Fruit fly (Drosophila melanogaster) whole organism, embryonic: ENCODE measurements around the gene CG13842.

Experiments
- Asciz ChIP-seq: fragments of 200-800 bp; sonication (Bioruptor generic); optimal IDR thresholded peaks from 2 replicates; lab custom pipeline; 2017; ENCODE audit warnings: missing biosample characterization, mild to moderate bottlenecking, missing genetic modification characterization, missing genetic modification reagents
- CG10543 ChIP-seq: fragments of 200-800 bp; sonication (Bioruptor generic); optimal IDR thresholded peaks from 3 replicates; lab custom pipeline; 2017; ENCODE audit warnings: missing biosample characterization, mild to moderate bottlenecking, missing genetic modification characterization, moderate library complexity
- CG10565 ChIP-seq: fragments of 200-800 bp; sonication (Bioruptor generic); optimal IDR thresholded peaks from 3 replicates; lab custom pipeline; 2016; ENCODE audit warnings: missing biosample characterization, mild to moderate bottlenecking, missing genetic modification characterization
- CG11456 ChIP-seq: fragments of 200-800 bp; sonication (Bioruptor generic); IDR thresholded peaks from 3 replicates; pipeline ENCODE4 v1.3.6; 2022; ENCODE audit warnings: missing biosample characterization, missing genetic modification characterization
- CG14860 ChIP-seq: fragments of 200-800 bp; sonication (Bioruptor generic); IDR thresholded peaks from 3 replicates; pipeline ENCODE4 v1.3.6; 2022; ENCODE audit warnings: missing biosample characterization, missing genetic modification characterization; ENCODE audit not compliant: partially characterized antibody
- CG14965 ChIP-seq: fragments of 200-800 bp; sonication (Bioruptor generic); optimal IDR thresholded peaks from 2 replicates; lab custom pipeline; 2016; ENCODE audit warnings: missing biosample characterization, missing genetic modification characterization, borderline replicate concordance
- CG15514 ChIP-seq: fragments of 200-800 bp; sonication (Bioruptor generic); optimal IDR thresholded peaks from 3 replicates; lab custom pipeline; 2017; ENCODE audit warnings: missing biosample characterization, missing genetic modification characterization, mild to moderate bottlenecking, moderate library complexity, missing genetic modification reagents
- CG1603 ChIP-seq: fragments of 200-800 bp; sonication (Bioruptor generic); optimal IDR thresholded peaks from 2 replicates; lab custom pipeline; 2019; ENCODE audit warnings: missing biosample characterization, mild to moderate bottlenecking, missing genetic modification characterization, moderate library complexity
- CG16813 ChIP-seq: fragments of 200-800 bp; sonication (Bioruptor generic); IDR thresholded peaks from 3 replicates; pipeline ENCODE4 v1.3.6; 2022; ENCODE audit warnings: missing biosample characterization, missing genetic modification characterization; ENCODE audit not compliant: partially characterized antibody
- CG17359 ChIP-seq: fragments of 200-800 bp; sonication (Bioruptor generic); optimal IDR thresholded peaks from 3 replicates; lab custom pipeline; 2018; ENCODE audit warnings: missing biosample characterization, mild to moderate bottlenecking, missing genetic modification characterization, moderate library complexity
- CG2712 ChIP-seq: fragments of 200-800 bp; optimal IDR thresholded peaks from 3 replicates; lab custom pipeline; 2019; ENCODE audit warnings: missing biosample characterization, mild to moderate bottlenecking, missing genetic modification characterization, moderate library complexity
- CG3065 ChIP-seq: fragments of 200-800 bp; sonication (Bioruptor generic); optimal IDR thresholded peaks from 2 replicates; lab custom pipeline; 2016; ENCODE audit warnings: missing biosample characterization, missing genetic modification characterization
- CG33213 ChIP-seq: fragments of 200-800 bp; sonication (Bioruptor generic); optimal IDR thresholded peaks from 3 replicates; lab custom pipeline; 2016; ENCODE audit warnings: missing biosample characterization, missing genetic modification characterization
- CG33557 ChIP-seq: fragments of 200-800 bp; sonication (Bioruptor generic); optimal IDR thresholded peaks from 2 replicates; lab custom pipeline; 2019; ENCODE audit warnings: missing biosample characterization, mild to moderate bottlenecking, missing genetic modification characterization, moderate library complexity
- CG34376 ChIP-seq: fragments of 200-800 bp; sonication (Bioruptor generic); optimal IDR thresholded peaks from 2 replicates; lab custom pipeline; 2018; ENCODE audit warnings: missing biosample characterization, mild to moderate bottlenecking, missing genetic modification characterization
- CG42726 ChIP-seq: fragments of 200-800 bp; sonication (Bioruptor generic); IDR thresholded peaks from 2 replicates; pipeline ENCODE4 v1.3.6; 2022; ENCODE audit warnings: missing biosample characterization, missing genetic modification characterization; ENCODE audit not compliant: partially characterized antibody
- CG6175 ChIP-seq: fragments of 200-800 bp; sonication (Bioruptor generic); IDR thresholded peaks from 3 replicates; pipeline ENCODE4 v1.3.6; 2022; ENCODE audit warnings: missing biosample characterization, missing genetic modification characterization
- CG8089 ChIP-seq: fragments of 200-800 bp; sonication (Bioruptor generic); optimal IDR thresholded peaks from 3 replicates; lab custom pipeline; 2016; ENCODE audit warnings: missing biosample characterization, missing genetic modification characterization
- CG8359 ChIP-seq: fragments of 200-800 bp; sonication (Bioruptor generic); optimal IDR thresholded peaks from 2 replicates; lab custom pipeline; 2017; ENCODE audit warnings: missing biosample characterization, mild to moderate bottlenecking, missing genetic modification characterization, borderline replicate concordance
- CG8765 ChIP-seq: fragments of 200-800 bp; sonication (Bioruptor generic); IDR thresholded peaks from 2 replicates; pipeline ENCODE4 v1.3.6; 2022; ENCODE audit warnings: missing biosample characterization, missing genetic modification characterization
- CG9609 ChIP-seq: fragments of 200-800 bp; sonication (Bioruptor generic); optimal IDR thresholded peaks from 3 replicates; lab custom pipeline; 2016; ENCODE audit warnings: missing biosample characterization, missing genetic modification characterization
- CrebB ChIP-seq: fragments of 200-800 bp; sonication (Bioruptor generic); optimal IDR thresholded peaks from 3 replicates; lab custom pipeline; 2018; ENCODE audit warnings: missing biosample characterization, mild to moderate bottlenecking, missing genetic modification characterization
- Drgx ChIP-seq: fragments of 200-800 bp; sonication (Bioruptor generic); IDR thresholded peaks from 2 replicates; pipeline ENCODE4 v1.3.6; 2022; ENCODE audit warnings: missing biosample characterization, missing genetic modification characterization
- E2f2 ChIP-seq: fragments of 200-800 bp; sonication (Bioruptor generic); IDR thresholded peaks from 2 replicates; pipeline ENCODE4 v1.3.6; 2022; ENCODE audit warnings: missing biosample characterization, missing genetic modification characterization
- Fer2 ChIP-seq: fragments of 200-800 bp; sonication (Bioruptor generic); optimal IDR thresholded peaks from 2 replicates; lab custom pipeline; 2018; ENCODE audit warnings: missing biosample characterization, mild to moderate bottlenecking, missing genetic modification characterization, moderate library complexity
- H2.0 ChIP-seq: fragments of 200-800 bp; sonication (Bioruptor generic); IDR thresholded peaks from 2 replicates; pipeline ENCODE4 v1.3.6; 2022; ENCODE audit warnings: missing biosample characterization, missing genetic modification characterization
- HLH4C ChIP-seq: fragments of 200-800 bp; sonication (Bioruptor generic); IDR thresholded peaks from 3 replicates; pipeline ENCODE4 v1.3.6; 2022; ENCODE audit warnings: missing biosample characterization, missing genetic modification characterization; ENCODE audit not compliant: partially characterized antibody
- Hr78 ChIP-seq, 2 experiments: fragments of 200-800 bp in 1 of 2; fragments of >200 bp in 1 of 2; sonication (Bioruptor generic) in 1 of 2; optimal IDR thresholded peaks; 2 replicates each; lab custom pipeline; 2017 to 2019; ENCODE audit warnings: missing biosample characterization in 2 of 2, missing genetic modification characterization in 2 of 2, mild to moderate bottlenecking in 1 of 2, moderate library complexity in 1 of 2
- NfI ChIP-seq: fragments of 200-800 bp; sonication (Bioruptor generic); optimal IDR thresholded peaks from 3 replicates; lab custom pipeline; 2018; ENCODE audit warnings: missing biosample characterization, mild to moderate bottlenecking, missing genetic modification characterization, moderate library complexity
- Sin3A ChIP-seq: fragments of >200 bp; optimal IDR thresholded peaks from 2 replicates; lab custom pipeline; 2018
- Xbp1 ChIP-seq: fragments of 200-800 bp; sonication (Bioruptor generic); optimal IDR thresholded peaks from 3 replicates; lab custom pipeline; 2016; ENCODE audit warnings: missing biosample characterization, mild to moderate bottlenecking, missing genetic modification characterization
- croc ChIP-seq: fragments of 200-800 bp; sonication (Bioruptor generic); conservative IDR thresholded peaks from 3 replicates; pipeline ENCODE4 v1.3.6; 2022; ENCODE audit warnings: missing biosample characterization, missing genetic modification characterization
- dati ChIP-seq: fragments of 200-800 bp; sonication (Bioruptor generic); IDR thresholded peaks from 2 replicates; pipeline ENCODE4 v1.3.6; 2022; ENCODE audit warnings: missing biosample characterization, missing genetic modification characterization
- dimm ChIP-seq: fragments of 200-800 bp; sonication (Bioruptor generic); IDR thresholded peaks from 2 replicates; pipeline ENCODE4 v1.3.6; 2022; ENCODE audit warnings: missing biosample characterization, missing genetic modification characterization
- disco-r ChIP-seq: fragments of 200-800 bp; sonication (Bioruptor generic); optimal IDR thresholded peaks from 2 replicates; lab custom pipeline; 2016; ENCODE audit warnings: missing biosample characterization, missing genetic modification characterization
- dpn ChIP-seq, 2 experiments: fragments of 200-800 bp; sonication (Bioruptor generic); optimal IDR thresholded peaks; 3 replicates each; lab custom pipeline; 2016; ENCODE audit warnings: missing biosample characterization in 2 of 2, missing genetic modification characterization in 2 of 2
- gce ChIP-seq: fragments of 200-800 bp; sonication (Bioruptor generic); IDR thresholded peaks from 3 replicates; pipeline ENCODE4 v1.3.6; 2022; ENCODE audit warnings: missing biosample characterization, missing genetic modification characterization
- grau ChIP-seq: fragments of 200-800 bp; optimal IDR thresholded peaks from 3 replicates; lab custom pipeline; 2019; ENCODE audit warnings: missing biosample characterization, mild to moderate bottlenecking, missing genetic modification characterization, moderate library complexity
- lmd ChIP-seq: fragments of 200-800 bp; sonication (Bioruptor generic); IDR thresholded peaks from 2 replicates; pipeline ENCODE4 v1.3.6; 2022; ENCODE audit warnings: missing biosample characterization, missing genetic modification characterization
- nerfin-2 ChIP-seq: fragments of 200-800 bp; sonication (Bioruptor generic); IDR thresholded peaks from 2 replicates; pipeline ENCODE4 v1.3.6; 2022; ENCODE audit warnings: missing biosample characterization, missing genetic modification characterization; ENCODE audit not compliant: partially characterized antibody
- row ChIP-seq: fragments of 200-800 bp; sonication (Bioruptor generic); IDR thresholded peaks from 3 replicates; pipeline ENCODE4 v1.3.6; 2022; ENCODE audit warnings: missing biosample characterization, missing genetic modification characterization
- sim ChIP-seq: fragments of 200-800 bp; sonication (Bioruptor generic); IDR thresholded peaks from 2 replicates; pipeline ENCODE4 v1.3.6; 2022; ENCODE audit warnings: missing biosample characterization, missing genetic modification characterization
- sisA ChIP-seq: fragments of 200-800 bp; sonication (Bioruptor generic); IDR thresholded peaks from 2 replicates; pipeline ENCODE4 v1.3.6; 2022; ENCODE audit warnings: missing biosample characterization, missing genetic modification characterization
- ssp ChIP-seq: fragments of 200-800 bp; sonication (Bioruptor generic); IDR thresholded peaks from 2 replicates; pipeline ENCODE4 v1.3.6; 2022; ENCODE audit warnings: missing biosample characterization, missing genetic modification characterization
- trem ChIP-seq: fragments of 200-800 bp; optimal IDR thresholded peaks from 3 replicates; lab custom pipeline; 2019; ENCODE audit warnings: missing biosample characterization, mild to moderate bottlenecking, missing genetic modification characterization, moderate library complexity
- wek ChIP-seq: fragments of 200-800 bp; sonication (Bioruptor generic); optimal IDR thresholded peaks from 3 replicates; lab custom pipeline; 2018; ENCODE audit warnings: missing biosample characterization, mild to moderate bottlenecking, missing genetic modification characterization, moderate library complexity
- yki ChIP-seq: fragments of >200 bp; optimal IDR thresholded peaks from 3 replicates; lab custom pipeline; 2018
- z ChIP-seq: fragments of 200-800 bp; sonication (Bioruptor generic); IDR thresholded peaks from 3 replicates; pipeline ENCODE4 v1.3.6; 2022; ENCODE audit warnings: missing biosample characterization, missing genetic modification characterization

CG13842 gene

dm6 chr3R:22724149-22724973, 17.3 kb upstream of the CG13842 start, which contains the start of gene Irp-1A (continued):
- TF ChIP-seq gce: peak; percentile 65; the same call in 1 of the 3 replicates
- TF ChIP-seq dpn (GFP tag; optimal IDR thresholded peaks at IDR 0.05; lab: Kevin White, UChicago): peak; percentile 51 to 69
- TF ChIP-seq CG11456: peak; percentile 73; the same call in 2 of the 3 replicates
- peak; percentile 85 for TF ChIP-seq CG2712 (tag; lab: Kevin White, UChicago)
- TF ChIP-seq wek (GFP tag; lab: Kevin White, UChicago): no peak
- peak; percentile 13 for TF ChIP-seq CG33213 (GFP tag; lab: Kevin White, UChicago)
- TF ChIP-seq trem (tag; lab: Kevin White, UChicago): peak; percentile 80
- no peak for TF ChIP-seq CG8359 (GFP tag; lab: Kevin White, UChicago)
- TF ChIP-seq H2.0 (GFP tag; lab: Robert Waterston, UW): peak; percentile 67
- peak; percentile 78 for TF ChIP-seq CG15514 (GFP tag; lab: Kevin White, UChicago)
- TF ChIP-seq E2f2 (GFP tag; lab: Robert Waterston, UW): peak; percentile 60
- peak; percentile 49 for TF ChIP-seq nerfin-2 (GFP tag; lab: Robert Waterston, UW)
- TF ChIP-seq CG10543 (GFP tag; lab: Kevin White, UChicago): peak; percentile 42
- TF ChIP-seq row (GFP tag; lab: Robert Waterston, UW): peak; percentile 86
- TF ChIP-seq ssp (GFP tag; lab: Robert Waterston, UW): peak; percentile 42
- no peak for TF ChIP-seq CG8089 (GFP tag; lab: Kevin White, UChicago)
- peak in 1 of 2 experiments; percentile 23 for TF ChIP-seq Hr78 (GFP tag; optimal IDR thresholded peaks at IDR 0.05; lab: Kevin White, UChicago)
- TF ChIP-seq CG1603 (tag; lab: Kevin White, UChicago): peak; percentile 61
- no peak for TF ChIP-seq CG8765 (GFP tag; lab: Robert Waterston, UW)
- peak; percentile 83 for TF ChIP-seq CG17359
- no peak for TF ChIP-seq dimm (GFP tag; lab: Robert Waterston, UW)
- TF ChIP-seq disco-r (GFP tag; lab: Kevin White, UChicago): no peak
- TF ChIP-seq croc (GFP tag; lab: Robert Waterston, UW): 0 out of 3 replicates have a peak, but pooled peaks have one; percentile 39
- TF ChIP-seq lmd: peak; percentile 72
- TF ChIP-seq CG3065 (GFP tag; lab: Kevin White, UChicago): peak; percentile 65
- no peak for TF ChIP-seq yki (lab: Kevin White, UChicago)
- TF ChIP-seq CG14860 (GFP tag; lab: Robert Waterston, UW): peak; percentile 56; the same call in 2 of the 3 replicates
- no peak for TF ChIP-seq dati
- TF ChIP-seq NfI: peak; percentile 62
- TF ChIP-seq CG16813 (GFP tag; lab: Robert Waterston, UW): peak; percentile 81
- TF ChIP-seq Sin3A: peak; percentile 2
- TF ChIP-seq sisA (GFP tag; lab: Robert Waterston, UW): peak; percentile 24; the same call in 1 of the 2 replicates
- no peak for TF ChIP-seq z (GFP tag; lab: Robert Waterston, UW)
- TF ChIP-seq CG9609 (GFP tag; lab: Kevin White, UChicago): peak; percentile 23
- TF ChIP-seq CG42726 (GFP tag; lab: Robert Waterston, UW): peak; percentile 22; the same call in 1 of the 2 replicates
- peak; percentile 75 for TF ChIP-seq Xbp1
- peak; percentile 77 for TF ChIP-seq HLH4C (GFP tag; lab: Robert Waterston, UW)
- TF ChIP-seq CG14965 (GFP tag; lab: Kevin White, UChicago): no peak
- peak; percentile 7 for TF ChIP-seq CG34376 (GFP tag; lab: Kevin White, UChicago)
- TF ChIP-seq CG10565 (GFP tag; lab: Kevin White, UChicago): no peak
- TF ChIP-seq Drgx (GFP tag; lab: Robert Waterston, UW): peak; percentile 68
- TF ChIP-seq CrebB (tag; lab: Kevin White, UChicago): peak; percentile 54
- no peak for TF ChIP-seq CG6175 (GFP tag; lab: Robert Waterston, UW)
- peak; percentile 66 for TF ChIP-seq CG33557 (GFP tag; lab: Kevin White, UChicago)
- TF ChIP-seq Fer2 (tag; lab: Kevin White, UChicago): peak; percentile 37
- peak; percentile 85 for TF ChIP-seq grau (tag; lab: Kevin White, UChicago)
- peak; percentile 8; the same call in 1 of the 2 replicates for TF ChIP-seq sim (GFP tag; lab: Robert Waterston, UW)
- TF ChIP-seq Asciz (GFP tag; lab: Kevin White, UChicago): no peak
